Worm (Caenorhabditis elegans): ENCODE data around the gene Y57A10C.11.

ce11 chrII:12460602-12461453, 46.1 kb upstream of the Y57A10C.11 start, which contains the start of gene tag-280:
- TF ChIP-seq nhr-43 (tag; optimal IDR thresholded peaks at IDR 0.05; ENCODE audit: poor library complexity, severe bottlenecking) (no peak), elt-3 (tag; optimal IDR thresholded peaks at IDR 0.05) (no peak), nhr-12 (tag; optimal IDR thresholded peaks at IDR 0.05) (no peak), fkh-10 (GFP tag; optimal IDR thresholded peaks at IDR 0.05) (no peak), hmg-11 (tag; optimal IDR thresholded peaks at IDR 0.05) (no peak), nhr-11 (tag; optimal IDR thresholded peaks at IDR 0.05) (no peak), ceh-28 (tag; optimal IDR thresholded peaks at IDR 0.05) (no peak)

Measured in whole organism, L3 larva.